Fruit fly (Drosophila melanogaster) whole organism, embryonic: Measurements from ENCODE around the gene CG46412.

Source experiments
- ATbp ChIP-seq: fragments of 200-800 bp; sonication (Bioruptor generic); optimal IDR thresholded peaks from 2 replicates; lab custom pipeline; 2017; ENCODE audit warnings: missing biosample characterization, mild to moderate bottlenecking, missing genetic modification characterization, missing genetic modification reagents
- Atf6 ChIP-seq: fragments of 200-800 bp; sonication (Bioruptor generic); IDR thresholded peaks from 2 replicates; pipeline ENCODE4 v1.3.6; 2022; ENCODE audit warnings: missing biosample characterization, missing genetic modification characterization
- Blimp-1 ChIP-seq: fragments of 200-800 bp; sonication (Bioruptor generic); optimal IDR thresholded peaks from 3 replicates; lab custom pipeline; 2018; ENCODE audit warnings: missing biosample characterization, missing genetic modification characterization, mild to moderate bottlenecking, moderate library complexity, missing genetic modification reagents
- BtbVII ChIP-seq: fragments of 200-800 bp; sonication (Bioruptor generic); optimal IDR thresholded peaks from 3 replicates; lab custom pipeline; 2017; ENCODE audit warnings: missing biosample characterization, mild to moderate bottlenecking, missing genetic modification characterization
- CG10321 ChIP-seq: fragments of 200-800 bp; sonication (Bioruptor generic); IDR thresholded peaks from 2 replicates; pipeline ENCODE4 v1.3.6; 2022; ENCODE audit warnings: missing biosample characterization, missing genetic modification characterization
- CG12071 ChIP-seq: fragments of 200-800 bp; sonication (Bioruptor generic); optimal IDR thresholded peaks from 3 replicates; lab custom pipeline; 2018; ENCODE audit warnings: missing biosample characterization, mild to moderate bottlenecking, missing genetic modification characterization
- CG13894 ChIP-seq: fragments of 200-800 bp; sonication (Bioruptor generic); optimal IDR thresholded peaks from 3 replicates; lab custom pipeline; 2018; ENCODE audit warnings: missing biosample characterization, mild to moderate bottlenecking, missing genetic modification characterization, moderate library complexity
- CG15011 ChIP-seq: fragments of 200-800 bp; sonication (Bioruptor generic); optimal IDR thresholded peaks from 3 replicates; lab custom pipeline; 2018; ENCODE audit warnings: missing biosample characterization, mild to moderate bottlenecking, missing genetic modification characterization
- CG1529 ChIP-seq: fragments of 200-800 bp; sonication (Bioruptor generic); optimal IDR thresholded peaks from 3 replicates; lab custom pipeline; 2018; ENCODE audit warnings: missing biosample characterization, missing genetic modification characterization
- CG15514 ChIP-seq: fragments of 200-800 bp; sonication (Bioruptor generic); optimal IDR thresholded peaks from 3 replicates; lab custom pipeline; 2017; ENCODE audit warnings: missing biosample characterization, missing genetic modification characterization, mild to moderate bottlenecking, moderate library complexity, missing genetic modification reagents
- CG2129 ChIP-seq: fragments of 200-800 bp; sonication (Bioruptor generic); IDR thresholded peaks from 2 replicates; pipeline ENCODE4 v1.3.6; 2022; ENCODE audit warnings: missing biosample characterization, missing genetic modification characterization; ENCODE audit not compliant: partially characterized antibody
- CG31365 ChIP-seq: fragments of 200-800 bp; sonication (Bioruptor generic); optimal IDR thresholded peaks from 2 replicates; lab custom pipeline; 2018; ENCODE audit warnings: missing biosample characterization, mild to moderate bottlenecking, missing genetic modification characterization
- CG3281 ChIP-seq: fragments of 200-800 bp; sonication (Bioruptor generic); optimal IDR thresholded peaks from 3 replicates; lab custom pipeline; 2017; ENCODE audit warnings: missing biosample characterization, mild to moderate bottlenecking, missing genetic modification characterization
- CG6683 ChIP-seq: fragments of 200-800 bp; sonication (Bioruptor generic); optimal IDR thresholded peaks from 2 replicates; lab custom pipeline; 2017; ENCODE audit warnings: missing biosample characterization, mild to moderate bottlenecking, missing genetic modification characterization, missing genetic modification reagents
- CG6765 ChIP-seq: fragments of 200-800 bp; sonication (Bioruptor generic); optimal IDR thresholded peaks from 3 replicates; lab custom pipeline; 2017; ENCODE audit warnings: missing biosample characterization, mild to moderate bottlenecking, missing genetic modification characterization
- CG6791 ChIP-seq: fragments of 200-800 bp; sonication (Bioruptor generic); IDR thresholded peaks from 3 replicates; pipeline ENCODE4 v1.3.6; 2022; ENCODE audit warnings: missing biosample characterization, missing genetic modification characterization; ENCODE audit not compliant: partially characterized antibody
- CG6813 ChIP-seq: fragments of 200-800 bp; sonication (Bioruptor generic); optimal IDR thresholded peaks from 2 replicates; lab custom pipeline; 2017; ENCODE audit warnings: missing biosample characterization, missing genetic modification characterization, mild to moderate bottlenecking, moderate library complexity, missing genetic modification reagents
- CG7556 ChIP-seq: fragments of 200-800 bp; sonication (Bioruptor generic); optimal IDR thresholded peaks from 2 replicates; lab custom pipeline; 2017; ENCODE audit warnings: missing biosample characterization, mild to moderate bottlenecking, missing genetic modification characterization
- CG7987 ChIP-seq: fragments of 200-800 bp; sonication (Bioruptor generic); optimal IDR thresholded peaks from 2 replicates; lab custom pipeline; 2018; ENCODE audit warnings: missing biosample characterization, mild to moderate bottlenecking, missing genetic modification characterization, moderate library complexity
- CG8924 ChIP-seq: fragments of 200-800 bp; optimal IDR thresholded peaks from 3 replicates; lab custom pipeline; 2019; ENCODE audit warnings: missing biosample characterization, mild to moderate bottlenecking, missing genetic modification characterization, moderate library complexity
- CG9727 ChIP-seq: fragments of 200-800 bp; sonication (Bioruptor generic); optimal IDR thresholded peaks from 3 replicates; lab custom pipeline; 2017; ENCODE audit warnings: missing biosample characterization, mild to moderate bottlenecking, missing genetic modification characterization
- H15 ChIP-seq: fragments of 200-800 bp; sonication (Bioruptor generic); IDR thresholded peaks from 3 replicates; pipeline ENCODE4 v1.3.6; 2022; ENCODE audit warnings: missing biosample characterization, missing genetic modification characterization
- HHEX ChIP-seq: fragments of 200-800 bp; sonication (Bioruptor generic); optimal IDR thresholded peaks from 3 replicates; lab custom pipeline; 2017; ENCODE audit warnings: missing biosample characterization, mild to moderate bottlenecking, missing genetic modification characterization, missing genetic modification reagents
- Myb ChIP-seq: fragments of 200-800 bp; sonication (Bioruptor generic); optimal IDR thresholded peaks from 2 replicates; lab custom pipeline; 2016; ENCODE audit warnings: missing biosample characterization, missing genetic modification characterization
- Tbp ChIP-seq: fragments of >200 bp; optimal IDR thresholded peaks from 2 replicates; lab custom pipeline; 2018; ENCODE audit warnings: missing biosample characterization, missing genetic modification characterization
- Vsx1 ChIP-seq: fragments of 200-800 bp; sonication (Bioruptor generic); optimal IDR thresholded peaks from 2 replicates; lab custom pipeline; 2017; ENCODE audit warnings: missing biosample characterization, mild to moderate bottlenecking, missing genetic modification characterization, missing genetic modification reagents
- bowl ChIP-seq: fragments of 200-800 bp; sonication (Bioruptor generic); IDR thresholded peaks from 2 replicates; pipeline ENCODE4 v1.3.6; 2022; ENCODE audit warnings: missing biosample characterization, missing genetic modification characterization
- chinmo ChIP-seq: fragments of 200-800 bp; sonication (Bioruptor generic); IDR thresholded peaks from 4 replicates; pipeline ENCODE4 v1.3.6; 2022; ENCODE audit warnings: missing biosample characterization, missing genetic modification characterization; ENCODE audit not compliant: partially characterized antibody
- fd3F ChIP-seq: fragments of 200-800 bp; sonication (Bioruptor generic); optimal IDR thresholded peaks from 2 replicates; lab custom pipeline; 2018; ENCODE audit warnings: missing biosample characterization, mild to moderate bottlenecking, missing genetic modification characterization, moderate library complexity
- gcm ChIP-seq: fragments of 200-800 bp; sonication (Bioruptor generic); optimal IDR thresholded peaks from 2 replicates; lab custom pipeline; 2019; ENCODE audit warnings: missing biosample characterization, mild to moderate bottlenecking, missing genetic modification characterization, moderate library complexity
- gem ChIP-seq: fragments of 200-800 bp; sonication (Bioruptor generic); optimal IDR thresholded peaks from 2 replicates; lab custom pipeline; 2019; ENCODE audit warnings: missing biosample characterization, mild to moderate bottlenecking, missing genetic modification characterization, moderate library complexity
- grau ChIP-seq: fragments of 200-800 bp; optimal IDR thresholded peaks from 3 replicates; lab custom pipeline; 2019; ENCODE audit warnings: missing biosample characterization, mild to moderate bottlenecking, missing genetic modification characterization, moderate library complexity
- kah ChIP-seq: fragments of 200-800 bp; sonication (Bioruptor generic); optimal IDR thresholded peaks from 2 replicates; lab custom pipeline; 2018; ENCODE audit warnings: missing biosample characterization, mild to moderate bottlenecking, missing genetic modification characterization
- lab ChIP-seq: fragments of 200-800 bp; sonication (Bioruptor generic); optimal IDR thresholded peaks from 3 replicates; lab custom pipeline; 2017; ENCODE audit warnings: missing biosample characterization, missing genetic modification characterization, mild to moderate bottlenecking, moderate library complexity, missing genetic modification reagents
- odd ChIP-seq: fragments of 200-800 bp; sonication (Bioruptor generic); optimal IDR thresholded peaks from 2 replicates; lab custom pipeline; 2017; ENCODE audit warnings: missing biosample characterization, mild to moderate bottlenecking, missing genetic modification characterization
- pros ChIP-seq: fragments of 200-800 bp; sonication (Bioruptor generic); optimal IDR thresholded peaks from 3 replicates; lab custom pipeline; 2019; ENCODE audit warnings: missing biosample characterization, mild to moderate bottlenecking, missing genetic modification characterization, moderate library complexity
- ranshi ChIP-seq: fragments of 200-800 bp; sonication (Bioruptor generic); IDR thresholded peaks from 2 replicates; pipeline ENCODE4 v1.3.6; 2022; ENCODE audit warnings: missing biosample characterization, missing genetic modification characterization
- sens ChIP-seq: fragments of 200-800 bp; sonication (Bioruptor generic); peaks from one replicate; lab custom pipeline; 2016; ENCODE audit warnings: missing biosample characterization, missing genetic modification characterization
- shn ChIP-seq: fragments of 200-800 bp; sonication (Bioruptor generic); optimal IDR thresholded peaks from 3 replicates; lab custom pipeline; 2016; ENCODE audit warnings: missing biosample characterization, missing genetic modification characterization
- sug ChIP-seq: fragments of 200-800 bp; optimal IDR thresholded peaks from 2 replicates; lab custom pipeline; 2019; ENCODE audit warnings: missing biosample characterization, mild to moderate bottlenecking, missing genetic modification characterization, moderate library complexity
- zfh1 ChIP-seq: fragments of 200-800 bp; sonication (Bioruptor generic); IDR thresholded peaks from 3 replicates; pipeline ENCODE4 v1.3.6; 2022; ENCODE audit warnings: missing biosample characterization, missing genetic modification characterization

Gene CG46412

DNA sequence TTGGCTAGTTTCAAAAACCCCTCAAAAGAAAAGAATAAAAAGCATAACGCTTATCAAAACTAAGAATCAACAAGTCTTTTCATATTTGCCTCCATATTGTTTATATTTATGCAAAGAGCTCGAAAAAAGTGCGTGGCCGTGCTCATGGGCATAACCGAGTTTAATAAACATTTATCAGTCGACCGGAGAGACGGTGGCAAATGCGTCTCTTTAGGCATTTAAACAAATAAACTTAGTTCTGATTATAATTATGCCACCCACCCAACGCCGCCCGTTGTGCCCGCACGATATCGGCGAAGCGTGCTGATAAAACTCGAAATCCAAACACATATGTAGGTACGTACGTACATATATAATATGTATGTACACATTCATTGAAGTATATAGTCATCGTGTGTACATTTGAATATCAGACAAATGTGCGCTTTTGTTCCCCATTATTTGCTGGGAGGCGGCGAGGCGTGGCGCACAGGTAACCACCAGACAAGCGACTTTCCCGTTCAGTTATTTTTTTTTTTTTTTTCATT, 35.4 kb downstream of the CG46412 start (continued):
- TF ChIP-seq fd3F (GFP tag; lab: Kevin White, UChicago) (peak; percentile 39), odd (GFP tag; lab: Kevin White, UChicago) (peak; percentile 19), CG6813 (GFP tag; lab: Kevin White, UChicago) (peak; percentile 60), CG3281 (peak; percentile 30), CG2129 (GFP tag; lab: Robert Waterston, UW) (no peak), CG15011 (peak; percentile 25), Tbp (GFP tag; lab: Kevin White, UChicago) (no peak), sug (tag; lab: Kevin White, UChicago) (peak; percentile 61), lab (GFP tag; lab: Kevin White, UChicago) (peak; percentile 73), CG15514 (GFP tag; lab: Kevin White, UChicago) (peak; percentile 34), Vsx1 (GFP tag; lab: Kevin White, UChicago) (peak; percentile 20), grau (tag; lab: Kevin White, UChicago) (no peak), pros (GFP tag; lab: Kevin White, UChicago) (peak; percentile 44), CG9727 (GFP tag; lab: Kevin White, UChicago) (peak; percentile 21), Blimp-1 (GFP tag; lab: Kevin White, UChicago) (peak; percentile 22), CG13894 (tag; lab: Kevin White, UChicago) (peak; percentile 46), CG6791 (GFP tag; lab: Robert Waterston, UW) (no peak), CG7556 (GFP tag; lab: Kevin White, UChicago) (peak; percentile 5), Atf6 (GFP tag; lab: Robert Waterston, UW) (peak; percentile 40; the same call in 1 of the 2 replicates), Myb (GFP tag; lab: Kevin White, UChicago) (peak; percentile 2), zfh1 (GFP tag; lab: Robert Waterston, UW) (0 out of 3 replicates have a peak, but pooled peaks have one; percentile 4), chinmo (0 out of 4 replicates have a peak, but pooled peaks have one; percentile 66), bowl (GFP tag; lab: Robert Waterston, UW) (0 out of 2 replicates have a peak, but pooled peaks have one; percentile 11), CG6765 (GFP tag; lab: Kevin White, UChicago) (peak; percentile 51), gcm (GFP tag; lab: Kevin White, UChicago) (peak; percentile 51), CG8924 (tag; lab: Kevin White, UChicago) (peak; percentile 38), BtbVII (GFP tag; lab: Kevin White, UChicago) (peak; percentile 66), CG7987 (GFP tag; lab: Kevin White, UChicago) (peak; percentile 73), ranshi (GFP tag; lab: Robert Waterston, UW) (no peak; the same call in 1 of the 2 replicates), CG6683 (GFP tag; lab: Kevin White, UChicago) (peak; percentile 38), gem (tag; lab: Kevin White, UChicago) (peak; percentile 24), CG31365 (tag; lab: Kevin White, UChicago) (peak; percentile 6), ATbp (peak; percentile 61), CG10321 (GFP tag; lab: Robert Waterston, UW) (no peak), shn (no peak), H15 (GFP tag; lab: Robert Waterston, UW) (0 out of 3 replicates have a peak, but pooled peaks have one; percentile 23), sens (GFP tag; lab: Kevin White, UChicago) (peak; percentile 82), HHEX (GFP tag; lab: Kevin White, UChicago) (peak; percentile 27), kah (GFP tag; lab: Kevin White, UChicago) (peak; percentile 12), CG1529 (no peak), CG12071 (GFP tag; lab: Kevin White, UChicago) (peak; percentile 42)
